Worm (Caenorhabditis elegans): Measurements from ENCODE around the gene clk-1.

DNA sequence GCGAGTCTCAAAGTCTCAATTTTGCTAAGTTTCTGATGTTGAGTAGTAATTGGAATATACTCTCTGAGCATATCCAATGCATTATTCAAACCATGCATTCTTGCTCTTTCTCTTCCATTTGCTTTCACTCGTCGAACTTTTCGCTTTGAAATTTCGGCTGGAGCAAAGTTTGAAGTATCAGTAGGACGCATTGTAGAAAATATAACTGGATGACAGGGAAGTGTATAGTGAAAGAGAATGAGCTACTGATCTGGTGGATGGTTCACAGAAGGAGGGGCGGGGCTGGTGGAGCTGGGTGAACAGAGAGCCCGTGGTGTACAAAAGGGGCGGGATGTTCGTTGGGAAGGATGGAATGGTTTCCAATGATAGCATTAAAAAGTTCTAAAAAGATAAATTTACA lies 35.8 kb upstream of the clk-1 start:
- TF ChIP-seq nhr-77 (tag; optimal IDR thresholded peaks at IDR 0.05) = no peak
- TF ChIP-seq unc-62 (GFP tag; optimal IDR thresholded peaks at IDR 0.05) = no peak
- no peak for TF ChIP-seq lsy-2 (tag; optimal IDR thresholded peaks at IDR 0.05)
- no peak for TF ChIP-seq sem-4 (tag; optimal IDR thresholded peaks at IDR 0.05)
- TF ChIP-seq egl-27 (tag; optimal IDR thresholded peaks at IDR 0.05) = no peak
